Worm (Caenorhabditis elegans) whole organism, mixed stage, embryonic: ENCODE data around the gene C03B1.14.

Experiments
- M03D4.4 ChIP-seq: sonication (generic microtip); optimal IDR thresholded peaks from 2 replicates; lab custom pipeline; 2017; ENCODE audit warnings: mild to moderate bottlenecking, missing genetic modification characterization, missing compliant biosample characterization
- blmp-1 ChIP-seq: fragments of 150-350 bp; optimal IDR thresholded peaks from 2 replicates; lab custom pipeline; 2014; ENCODE audit warnings: missing biosample characterization, missing genetic modification characterization
- ceh-39 ChIP-seq: fragments of 150-350 bp; optimal IDR thresholded peaks from 2 replicates; lab custom pipeline; 2014; ENCODE audit warnings: missing biosample characterization, missing genetic modification characterization
- ceh-43 ChIP-seq: fragments of 200-800 bp; sonication (Bioruptor generic); optimal IDR thresholded peaks from 2 replicates; lab custom pipeline; 2018; ENCODE audit warnings: mild to moderate bottlenecking, missing genetic modification characterization, moderate library complexity, missing compliant biosample characterization
- ceh-83 ChIP-seq: fragments of 200-800 bp; sonication (Bioruptor generic); optimal IDR thresholded peaks from 2 replicates; lab custom pipeline; 2018; ENCODE audit warnings: mild to moderate bottlenecking, missing genetic modification characterization, missing compliant biosample characterization
- ces-1 ChIP-seq: fragments of 150-350 bp; optimal IDR thresholded peaks from 2 replicates; lab custom pipeline; 2014; ENCODE audit warnings: missing biosample characterization, missing genetic modification reagents, missing genetic modification characterization
- cnd-1 ChIP-seq: fragments of 200-800 bp; sonication (Bioruptor generic); optimal IDR thresholded peaks from 2 replicates; lab custom pipeline; 2018; ENCODE audit warnings: mild to moderate bottlenecking, missing genetic modification characterization, missing compliant biosample characterization
- drap-1 ChIP-seq: fragments of 200-800 bp; sonication (Bioruptor generic); optimal IDR thresholded peaks from 3 replicates; lab custom pipeline; 2018; ENCODE audit warnings: mild to moderate bottlenecking, missing genetic modification characterization, missing compliant biosample characterization
- elt-1 ChIP-seq: sonication (generic microtip); optimal IDR thresholded peaks from 2 replicates; lab custom pipeline; 2017; ENCODE audit warnings: missing genetic modification characterization, mild to moderate bottlenecking, missing compliant biosample characterization, antibody characterized with exemption, moderate library complexity, borderline replicate concordance; ENCODE audit not compliant: insufficient read depth
- elt-3 ChIP-seq: fragments of 150-350 bp; optimal IDR thresholded peaks from 2 replicates; lab custom pipeline; 2014; ENCODE audit warnings: missing biosample characterization, missing genetic modification characterization
- flh-1 ChIP-seq: fragments of 200-800 bp; sonication (Bioruptor generic); optimal IDR thresholded peaks from 2 replicates; lab custom pipeline; 2018; ENCODE audit warnings: mild to moderate bottlenecking, missing genetic modification characterization, moderate library complexity, missing compliant biosample characterization
- ham-2 ChIP-seq: fragments of 200-800 bp; sonication (Bioruptor generic); optimal IDR thresholded peaks from 2 replicates; lab custom pipeline; 2018; ENCODE audit warnings: mild to moderate bottlenecking, missing genetic modification characterization, missing compliant biosample characterization
- lin-13 ChIP-seq: fragments of 150-350 bp; optimal IDR thresholded peaks from 2 replicates; lab custom pipeline; 2014; ENCODE audit warnings: missing biosample characterization, missing genetic modification characterization
- lin-32 ChIP-seq: fragments of 200-800 bp; sonication (Bioruptor generic); optimal IDR thresholded peaks from 2 replicates; lab custom pipeline; 2018; ENCODE audit warnings: mild to moderate bottlenecking, missing genetic modification characterization, missing compliant biosample characterization
- lsy-2 ChIP-seq: fragments of 150-350 bp; optimal IDR thresholded peaks from 2 replicates; lab custom pipeline; 2014; ENCODE audit warnings: missing biosample characterization, missing genetic modification characterization
- mab-5 ChIP-seq: fragments of 150-350 bp; optimal IDR thresholded peaks from 2 replicates; lab custom pipeline; 2014; ENCODE audit warnings: missing biosample characterization, missing genetic modification characterization
- mep-1 ChIP-seq: fragments of 150-350 bp; optimal IDR thresholded peaks from 2 replicates; lab custom pipeline; 2017; ENCODE audit warnings: missing biosample characterization, missing genetic modification reagents, missing genetic modification characterization, inconsistent platforms
- mls-2 ChIP-seq: sonication (generic microtip); optimal IDR thresholded peaks from 2 replicates; lab custom pipeline; 2016; ENCODE audit warnings: mild to moderate bottlenecking, missing genetic modification characterization, moderate library complexity, missing compliant biosample characterization
- nhr-12 ChIP-seq: fragments of 150-350 bp; optimal IDR thresholded peaks from 2 replicates; lab custom pipeline; 2014; ENCODE audit warnings: missing biosample characterization, missing genetic modification characterization
- nhr-2 ChIP-seq: fragments of 150-350 bp; optimal IDR thresholded peaks from 2 replicates; lab custom pipeline; 2014; ENCODE audit warnings: missing biosample characterization, missing genetic modification characterization
- nhr-237 ChIP-seq: fragments of 150-350 bp; optimal IDR thresholded peaks from 2 replicates; lab custom pipeline; 2014; ENCODE audit warnings: missing biosample characterization, missing genetic modification characterization
- nhr-28 ChIP-seq: fragments of 150-350 bp; optimal IDR thresholded peaks from 2 replicates; lab custom pipeline; 2014; ENCODE audit warnings: missing biosample characterization, missing genetic modification characterization
- nhr-76 ChIP-seq: sonication (generic microtip); optimal IDR thresholded peaks from 2 replicates; lab custom pipeline; 2017; ENCODE audit warnings: missing biosample characterization, missing genetic modification characterization
- pha-4 ChIP-seq: fragments of 150-350 bp; optimal IDR thresholded peaks from 2 replicates; lab custom pipeline; 2018; ENCODE audit warnings: missing biosample characterization, missing genetic modification reagents, missing genetic modification characterization
- sem-2 ChIP-seq: fragments of 200-800 bp; sonication (Bioruptor generic); optimal IDR thresholded peaks from 2 replicates; lab custom pipeline; 2018; ENCODE audit warnings: mild to moderate bottlenecking, missing genetic modification characterization, missing compliant biosample characterization
- snpc-4 ChIP-seq: fragments of 150-350 bp; optimal IDR thresholded peaks from 2 replicates; lab custom pipeline; 2014; ENCODE audit warnings: missing biosample characterization, missing genetic modification characterization
- sptf-1 ChIP-seq: sonication (generic microtip); optimal IDR thresholded peaks from 2 replicates; lab custom pipeline; 2017; ENCODE audit warnings: mild to moderate bottlenecking, missing genetic modification characterization, moderate library complexity, missing compliant biosample characterization
- tbx-8 ChIP-seq: fragments of 200-800 bp; sonication (Bioruptor generic); optimal IDR thresholded peaks from 2 replicates; lab custom pipeline; 2018; ENCODE audit warnings: mild to moderate bottlenecking, missing genetic modification characterization, moderate library complexity, missing compliant biosample characterization
- unc-120 ChIP-seq: sonication (generic microtip); optimal IDR thresholded peaks from 2 replicates; lab custom pipeline; 2017; ENCODE audit warnings: missing genetic modification characterization, missing compliant biosample characterization; ENCODE audit not compliant: poor library complexity, severe bottlenecking
- unc-39 ChIP-seq: fragments of 150-350 bp; optimal IDR thresholded peaks from 2 replicates; lab custom pipeline; 2014; ENCODE audit warnings: missing biosample characterization, missing genetic modification characterization
- unc-62 ChIP-seq: fragments of 150-350 bp; optimal IDR thresholded peaks from 2 replicates; lab custom pipeline; 2014; ENCODE audit warnings: missing biosample characterization, missing genetic modification reagents, missing genetic modification characterization
- zip-8 ChIP-seq: fragments of 150-350 bp; optimal IDR thresholded peaks from 2 replicates; lab custom pipeline; 2014; ENCODE audit warnings: missing biosample characterization, missing genetic modification characterization
- ztf-11 ChIP-seq: fragments of 150-350 bp; optimal IDR thresholded peaks from 2 replicates; lab custom pipeline; 2014; ENCODE audit warnings: missing biosample characterization, missing genetic modification characterization

C03B1.14 gene

DNA sequence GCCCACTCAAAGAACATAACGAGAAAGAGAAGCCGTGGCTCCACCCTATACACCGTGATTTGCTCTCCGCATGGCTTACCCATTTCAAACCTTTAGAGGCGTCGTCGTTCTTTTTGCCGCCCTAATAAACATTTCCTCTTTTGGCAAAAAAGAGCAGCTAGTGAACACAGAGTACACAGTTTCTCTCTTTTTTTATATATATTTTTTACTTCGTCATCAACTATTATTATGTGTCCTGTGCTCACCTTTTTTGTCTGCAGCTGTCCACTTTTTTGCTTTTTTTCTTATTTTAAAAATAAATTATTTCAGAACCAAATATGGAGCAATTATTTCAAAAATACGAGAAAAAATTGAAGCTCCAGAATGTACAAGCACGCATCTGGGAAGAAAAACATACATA lies 9.2 kb upstream of the C03B1.14 start, which contains the start of gene C03B1.2:
Gene C03B1.2, plus strand, starts transcription at position 301 of the 400 bp plus-strand sequence.
- TF ChIP-seq nhr-237 (tag; lab: Kevin White, UChicago) (no peak), lin-13 (no peak), drap-1 (no peak), snpc-4 (tag; lab: Kevin White, UChicago) (no peak), ces-1 (GFP tag; lab: Kevin White, UChicago) (no peak), nhr-12 (tag; lab: Kevin White, UChicago) (no peak), unc-39 (tag; lab: Kevin White, UChicago) (no peak), sem-2 (GFP tag; lab: Kevin White, UChicago) (no peak), tbx-8 (no peak), nhr-2 (no peak), ceh-83 (no peak), blmp-1 (tag; lab: Kevin White, UChicago) (no peak), sptf-1 (tag; lab: Kevin White, UChicago) (no peak), zip-8 (no peak), cnd-1 (no peak), ztf-11 (tag; lab: Kevin White, UChicago) (no peak), nhr-28 (tag; lab: Kevin White, UChicago) (no peak)

DNA sequence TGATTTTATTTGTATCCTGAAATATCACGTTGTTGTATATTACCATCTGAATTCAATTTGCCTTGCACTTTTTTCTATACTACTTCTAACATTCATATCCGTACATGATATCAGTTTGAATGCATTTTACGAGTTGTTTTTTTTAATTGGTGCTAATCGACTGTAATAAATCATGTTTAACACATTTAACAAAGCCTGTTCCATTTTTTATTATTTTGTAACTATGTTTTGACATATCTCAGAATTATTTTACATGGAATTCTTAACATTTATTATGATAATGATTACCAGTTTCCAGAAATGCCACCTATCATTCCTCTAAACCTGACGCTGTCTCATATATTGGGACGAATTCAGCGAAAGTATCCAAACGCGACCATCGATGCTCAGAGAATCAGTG lies 5.2 kb upstream of the C03B1.14 start, which contains the start of gene C03B1.3:
Gene C03B1.3, plus strand, starts transcription at position 301 of the 400 bp plus-strand sequence.
- TF ChIP-seq pha-4 (tag; lab: Kevin White, UChicago): no peak
- TF ChIP-seq sptf-1 (tag; lab: Kevin White, UChicago): no peak
- TF ChIP-seq mep-1: no peak
- no peak for TF ChIP-seq snpc-4 (tag; lab: Kevin White, UChicago)
- TF ChIP-seq ces-1 (GFP tag; lab: Kevin White, UChicago): no peak
- TF ChIP-seq mls-2: no peak
- no peak for TF ChIP-seq cnd-1
- no peak for TF ChIP-seq elt-3 (tag; lab: Kevin White, UChicago)
- TF ChIP-seq unc-120 (tag; lab: Kevin White, UChicago): no peak
- TF ChIP-seq tbx-8: no peak
- no peak for TF ChIP-seq lsy-2
- no peak for TF ChIP-seq lin-32
- no peak for TF ChIP-seq blmp-1 (tag; lab: Kevin White, UChicago)
- TF ChIP-seq ceh-43: no peak
- TF ChIP-seq nhr-76 (tag; lab: Kevin White, UChicago): no peak
- no peak for TF ChIP-seq nhr-28 (tag; lab: Kevin White, UChicago)
- no peak for TF ChIP-seq drap-1

DNA sequence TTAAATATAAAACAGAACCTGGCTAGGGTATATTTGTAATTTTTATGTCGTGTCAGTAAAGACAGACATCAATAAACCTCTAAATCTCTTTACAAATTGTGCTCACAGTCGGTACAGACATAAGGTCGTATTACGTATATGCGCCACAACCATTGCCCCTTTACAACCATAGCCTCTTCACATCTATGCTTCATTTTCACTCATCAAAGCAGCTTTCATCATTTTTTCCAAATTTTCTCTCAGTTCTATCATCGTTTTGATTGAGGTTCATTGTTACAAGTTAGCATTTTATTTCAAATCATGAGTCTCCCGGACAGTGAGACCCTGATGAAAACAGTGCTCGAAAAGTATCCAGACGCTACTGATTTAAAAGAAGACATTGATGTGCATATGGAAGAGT lies 3.6 kb upstream of the C03B1.14 start, which contains the start of gene C03B1.4:
Gene C03B1.4, plus strand, starts transcription at position 301 of the 400 bp plus-strand sequence.
- TF ChIP-seq zip-8 (no peak), sptf-1 (tag; lab: Kevin White, UChicago) (no peak), flh-1 (GFP tag; lab: Kevin White, UChicago) (no peak), M03D4.4 (no peak), nhr-237 (tag; lab: Kevin White, UChicago) (no peak), elt-1 (tag; lab: Kevin White, UChicago) (no peak), snpc-4 (tag; lab: Kevin White, UChicago) (no peak), unc-62 (GFP tag; lab: Kevin White, UChicago) (no peak), tbx-8 (no peak), drap-1 (no peak), elt-3 (tag; lab: Kevin White, UChicago) (no peak), ceh-43 (no peak), cnd-1 (no peak), lsy-2 (no peak), nhr-28 (tag; lab: Kevin White, UChicago) (no peak), lin-13 (no peak)

ce11 chrX:6360077-6360476 lies 481 bp downstream of the C03B1.14 start:
- TF ChIP-seq mls-2 (no peak), blmp-1 (tag; lab: Kevin White, UChicago) (no peak), unc-62 (GFP tag; lab: Kevin White, UChicago) (no peak), sem-2 (GFP tag; lab: Kevin White, UChicago) (no peak), nhr-2 (no peak), nhr-12 (tag; lab: Kevin White, UChicago) (no peak), elt-3 (tag; lab: Kevin White, UChicago) (no peak), M03D4.4 (no peak), elt-1 (tag; lab: Kevin White, UChicago) (no peak), ham-2 (no peak)
- TF ChIP-seq, all 35 proteins: peak for 0

DNA sequence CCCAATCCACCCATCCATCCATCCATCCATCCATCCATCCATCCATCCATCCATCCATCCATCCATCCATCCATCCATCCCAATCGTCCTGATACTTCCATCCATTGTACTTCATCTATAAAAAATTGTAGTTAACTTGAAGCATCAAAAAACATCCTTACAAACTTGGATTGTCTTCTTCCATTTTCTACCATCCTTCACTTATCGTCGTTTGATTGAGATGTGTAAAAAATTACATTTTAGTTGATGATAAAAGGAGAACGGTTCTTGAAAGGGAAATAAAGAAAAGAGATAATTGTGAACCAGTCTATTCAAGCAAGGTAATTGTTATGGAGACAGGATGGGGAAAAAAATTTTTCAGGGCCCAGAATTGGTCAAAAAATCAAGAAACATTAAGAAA lies 2.8 kb downstream of the C03B1.14 start, which contains the start of gene C03B1.10:
Gene C03B1.10, minus strand, starts transcription at position 101 of the 400 bp plus-strand sequence.
- TF ChIP-seq mls-2 (no peak), nhr-237 (tag; lab: Kevin White, UChicago) (no peak), mab-5 (tag; lab: Kevin White, UChicago) (no peak), ceh-83 (no peak), ztf-11 (tag; lab: Kevin White, UChicago) (no peak), sptf-1 (tag; lab: Kevin White, UChicago) (no peak), lsy-2 (no peak), elt-3 (tag; lab: Kevin White, UChicago) (no peak), tbx-8 (no peak), flh-1 (GFP tag; lab: Kevin White, UChicago) (no peak), ceh-39 (tag; lab: Kevin White, UChicago) (no peak), nhr-2 (no peak), zip-8 (no peak), blmp-1 (tag; lab: Kevin White, UChicago) (no peak), nhr-28 (tag; lab: Kevin White, UChicago) (no peak), snpc-4 (tag; lab: Kevin White, UChicago) (no peak), cnd-1 (no peak), drap-1 (no peak)
